Worm (Caenorhabditis elegans) whole organism, L3 larva: Measurements from ENCODE around the gene F37B4.10.

ENCODE experiments used
- R02D3.7 ChIP-seq: fragments of 150-350 bp; optimal IDR thresholded peaks from 2 replicates; lab custom pipeline; 2014; ENCODE audit warnings: missing biosample characterization, missing genetic modification characterization
- ZK546.5 ChIP-seq: sonication (generic microtip); optimal IDR thresholded peaks from 2 replicates; lab custom pipeline; 2017; ENCODE audit warnings: missing biosample characterization, missing genetic modification characterization
- aly-2 ChIP-seq: fragments of 150-350 bp; optimal IDR thresholded peaks from 2 replicates; lab custom pipeline; 2014; ENCODE audit warnings: missing biosample characterization, missing genetic modification characterization
- ama-1 ChIP-seq: fragments of 150-350 bp; optimal IDR thresholded peaks from 2 replicates; lab custom pipeline; 2018
- ceh-9 ChIP-seq: sonication (generic microtip); optimal IDR thresholded peaks from 2 replicates; lab custom pipeline; 2018; ENCODE audit warnings: missing biosample characterization, missing genetic modification characterization
- daf-12 ChIP-seq: fragments of 150-350 bp; optimal IDR thresholded peaks from 2 replicates; lab custom pipeline; 2014; ENCODE audit warnings: missing biosample characterization, missing genetic modification reagents, missing genetic modification characterization
- egl-5 ChIP-seq: fragments of 150-350 bp; optimal IDR thresholded peaks from 2 replicates; lab custom pipeline; 2017; ENCODE audit warnings: missing biosample characterization, missing genetic modification reagents, missing genetic modification characterization, inconsistent platforms
- elt-1 ChIP-seq: fragments of 150-350 bp; optimal IDR thresholded peaks from 2 replicates; lab custom pipeline; 2014; ENCODE audit warnings: missing biosample characterization, missing genetic modification characterization
- elt-2 ChIP-seq: sonication (generic microtip); optimal IDR thresholded peaks from 2 replicates; lab custom pipeline; 2016; ENCODE audit warnings: missing genetic modification reagents, mild to moderate bottlenecking, missing genetic modification characterization, missing compliant biosample characterization
- eor-1 ChIP-seq, 2 experiments: fragments of 150-350 bp; optimal IDR thresholded peaks; 2 replicates each; lab custom pipeline; 2014 to 2018; ENCODE audit warnings: missing biosample characterization in 2 of 2, missing genetic modification characterization in 2 of 2
- fkh-10 ChIP-seq: sonication (generic microtip); optimal IDR thresholded peaks from 2 replicates; lab custom pipeline; 2017; ENCODE audit warnings: missing biosample characterization, missing genetic modification reagents, missing genetic modification characterization
- fkh-2 ChIP-seq: fragments of 150-350 bp; optimal IDR thresholded peaks from 2 replicates; lab custom pipeline; 2014; ENCODE audit warnings: missing biosample characterization, missing genetic modification reagents, missing genetic modification characterization
- fos-1 ChIP-seq: fragments of 150-350 bp; optimal IDR thresholded peaks from 2 replicates; lab custom pipeline; 2014; ENCODE audit warnings: missing biosample characterization, missing genetic modification characterization
- lin-15B ChIP-seq: fragments of 150-350 bp; optimal IDR thresholded peaks from 2 replicates; lab custom pipeline; 2014; ENCODE audit warnings: missing biosample characterization, missing genetic modification characterization
- lin-39 ChIP-seq: fragments of 150-350 bp; optimal IDR thresholded peaks from 2 replicates; lab custom pipeline; 2018; ENCODE audit warnings: missing biosample characterization, missing genetic modification reagents, missing genetic modification characterization
- lsy-12 ChIP-seq: sonication (generic microtip); optimal IDR thresholded peaks from 2 replicates; lab custom pipeline; 2016; ENCODE audit warnings: mild to moderate bottlenecking, missing genetic modification characterization, missing compliant biosample characterization
- mdl-1 ChIP-seq: fragments of 150-350 bp; optimal IDR thresholded peaks from 2 replicates; lab custom pipeline; 2014; ENCODE audit warnings: missing biosample characterization, missing genetic modification characterization
- mml-1 ChIP-seq: fragments of 150-350 bp; sonication (generic microtip); optimal IDR thresholded peaks from 3 replicates; lab custom pipeline; 2014; ENCODE audit warnings: missing biosample characterization, missing genetic modification characterization
- nfya-1 ChIP-seq: sonication (generic microtip); optimal IDR thresholded peaks from 2 replicates; lab custom pipeline; 2017; ENCODE audit warnings: missing genetic modification characterization, mild to moderate bottlenecking, missing compliant biosample characterization, antibody characterized with exemption, moderate library complexity; ENCODE audit not compliant: insufficient read depth
- nhr-23 ChIP-seq: fragments of 150-350 bp; optimal IDR thresholded peaks from 2 replicates; lab custom pipeline; 2014; ENCODE audit warnings: missing biosample characterization, missing genetic modification reagents, missing genetic modification characterization
- nhr-237 ChIP-seq: fragments of 150-350 bp; optimal IDR thresholded peaks from 2 replicates; lab custom pipeline; 2014; ENCODE audit warnings: missing biosample characterization, missing genetic modification characterization
- nhr-43 ChIP-seq: sonication (generic microtip); optimal IDR thresholded peaks from 2 replicates; lab custom pipeline; 2016; ENCODE audit warnings: mild to moderate bottlenecking, missing genetic modification characterization, missing compliant biosample characterization; ENCODE audit not compliant: poor library complexity, severe bottlenecking
- nhr-67 ChIP-seq: fragments of 150-350 bp; optimal IDR thresholded peaks from 2 replicates; lab custom pipeline; 2014; ENCODE audit warnings: missing biosample characterization, missing genetic modification characterization
- nhr-76 ChIP-seq: fragments of 150-350 bp; sonication (generic microtip); optimal IDR thresholded peaks from 5 replicates; lab custom pipeline; 2014; ENCODE audit warnings: missing biosample characterization, missing genetic modification characterization
- nhr-77 ChIP-seq: fragments of 150-350 bp; optimal IDR thresholded peaks from 2 replicates; lab custom pipeline; 2014; ENCODE audit warnings: missing biosample characterization, missing genetic modification characterization
- pha-4 ChIP-seq: fragments of 150-350 bp; optimal IDR thresholded peaks from 2 replicates; lab custom pipeline; 2014; ENCODE audit warnings: missing biosample characterization, missing genetic modification reagents, missing genetic modification characterization
- pqm-1 ChIP-seq: fragments of 150-350 bp; optimal IDR thresholded peaks from 2 replicates; lab custom pipeline; 2017; ENCODE audit warnings: missing biosample characterization, missing genetic modification characterization, inconsistent platforms
- sea-2 ChIP-seq: fragments of 150-350 bp; sonication (generic microtip); optimal IDR thresholded peaks from 4 replicates; lab custom pipeline; 2014; ENCODE audit warnings: missing biosample characterization, missing genetic modification reagents, missing genetic modification characterization
- skn-1 ChIP-seq: fragments of 150-350 bp; optimal IDR thresholded peaks from 2 replicates; lab custom pipeline; 2014; ENCODE audit warnings: missing biosample characterization, missing genetic modification characterization
- snpc-4 ChIP-seq: fragments of 150-350 bp; optimal IDR thresholded peaks from 2 replicates; lab custom pipeline; 2014; ENCODE audit warnings: missing biosample characterization, missing genetic modification characterization
- unc-62 ChIP-seq: fragments of 150-350 bp; sonication (generic microtip); optimal IDR thresholded peaks from 4 replicates; lab custom pipeline; 2014; ENCODE audit warnings: missing biosample characterization, missing genetic modification reagents, missing genetic modification characterization
- zag-1 ChIP-seq: fragments of 150-350 bp; optimal IDR thresholded peaks from 2 replicates; lab custom pipeline; 2014; ENCODE audit warnings: missing biosample characterization, missing genetic modification characterization
- ztf-11 ChIP-seq: fragments of 150-350 bp; optimal IDR thresholded peaks from 2 replicates; lab custom pipeline; 2014; ENCODE audit warnings: missing biosample characterization, missing genetic modification characterization
- ztf-4 ChIP-seq: fragments of 150-350 bp; optimal IDR thresholded peaks from 2 replicates; lab custom pipeline; 2014; ENCODE audit warnings: missing biosample characterization, missing genetic modification characterization

Gene F37B4.10

DNA sequence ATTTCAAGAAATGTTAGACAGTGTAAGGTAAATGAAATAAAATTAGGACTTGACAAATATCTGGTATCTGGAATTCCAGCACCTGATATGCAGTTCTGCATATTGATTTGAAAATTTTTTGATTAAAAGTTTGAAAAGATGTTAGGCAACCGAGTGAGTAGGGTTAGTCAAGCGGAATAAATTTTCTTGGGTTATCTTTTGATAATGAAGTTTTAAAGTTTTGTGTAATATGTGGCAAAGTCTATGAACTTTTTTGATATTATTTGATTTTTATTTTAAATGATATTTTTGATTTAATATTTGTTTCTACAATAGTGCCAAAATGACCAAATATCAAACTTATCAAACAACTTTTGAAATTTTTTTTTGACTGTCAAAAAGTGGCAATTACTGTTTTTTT is 7.9 kb downstream of the F37B4.10 start, which contains the start of gene srh-241:
srh-241 (minus strand) TSS at position 101 of the 400 bp plus-strand sequence.
- TF ChIP-seq nhr-237 (no peak), lin-15B (tag; lab: Kevin White, UChicago) (no peak), lsy-12 (tag; lab: Kevin White, UChicago) (no peak), zag-1 (tag; lab: Kevin White, UChicago) (no peak), nhr-76 (tag; lab: Kevin White, UChicago) (no peak), elt-2 (tag; lab: Kevin White, UChicago) (no peak), skn-1 (no peak), fos-1 (tag; lab: Kevin White, UChicago) (no peak), fkh-2 (tag; lab: Kevin White, UChicago) (no peak), pha-4 (tag; lab: Kevin White, UChicago) (no peak), nhr-67 (no peak), sea-2 (GFP tag; lab: Kevin White, UChicago) (no peak), pqm-1 (tag; lab: Kevin White, UChicago) (no peak)
- TF ChIP-seq, all 47 proteins: peak for 0

DNA sequence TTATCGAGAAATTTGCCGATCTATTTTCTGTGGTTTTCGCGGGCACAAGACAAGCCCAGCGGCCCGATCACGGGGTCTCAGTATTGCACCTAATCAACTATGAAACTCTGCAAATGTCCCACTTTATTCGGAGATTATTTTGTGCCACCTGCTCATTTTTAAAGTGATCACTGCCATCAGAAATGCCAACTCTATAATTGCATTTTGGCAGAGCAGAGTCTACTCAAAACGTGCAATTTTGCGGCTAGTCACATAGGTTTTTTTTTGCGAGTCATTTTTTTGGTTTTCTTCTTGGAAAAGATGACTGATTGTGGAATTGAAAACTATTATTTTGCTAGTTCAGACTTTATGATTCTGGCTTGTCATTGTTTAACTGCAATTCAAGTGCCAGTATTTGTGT is 12.5 kb downstream of the F37B4.10 start, which contains the start of gene srh-240:
srh-240 (plus strand) TSS at position 301 of the 400 bp plus-strand sequence.
- TF ChIP-seq R02D3.7 (tag; lab: Kevin White, UChicago), result no peak
- no peak for TF ChIP-seq daf-12 (tag; lab: Kevin White, UChicago)
- TF ChIP-seq ZK546.5 (tag; lab: Kevin White, UChicago), result no peak
- TF ChIP-seq ama-1 (lab: Kevin White, UChicago), result no peak
- TF ChIP-seq ceh-9 (tag; lab: Kevin White, UChicago), result no peak
- TF ChIP-seq unc-62 (GFP tag; lab: Kevin White, UChicago), result no peak
- TF ChIP-seq eor-1 (tag; optimal IDR thresholded peaks at IDR 0.05; lab: Kevin White, UChicago), result no peak
- no peak for TF ChIP-seq nhr-43 (tag; lab: Kevin White, UChicago)

DNA sequence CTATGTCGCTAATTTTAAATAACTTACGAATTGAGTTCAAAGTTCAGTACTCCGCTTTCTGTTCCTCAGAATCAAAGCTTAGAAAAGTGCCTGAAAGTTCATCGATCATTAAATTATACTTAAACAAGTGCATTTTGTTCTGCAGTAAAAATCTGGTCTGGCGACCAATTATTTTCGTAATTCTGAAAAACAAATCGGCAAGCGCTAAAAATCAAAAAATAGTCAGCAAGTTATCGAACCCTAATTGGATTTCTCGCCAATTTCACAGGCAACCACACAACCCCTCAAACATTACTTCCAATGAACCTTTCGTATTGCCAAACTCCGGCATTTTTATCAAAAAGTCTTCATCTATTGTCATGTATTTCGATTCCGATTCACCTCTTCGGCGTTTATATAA is 14.4 kb downstream of the F37B4.10 start, which contains the start of gene srh-272:
srh-272 (plus strand) TSS at position 301 of the 400 bp plus-strand sequence.
- TF ChIP-seq zag-1 (tag; lab: Kevin White, UChicago) (no peak), sea-2 (GFP tag; lab: Kevin White, UChicago) (no peak), fkh-2 (tag; lab: Kevin White, UChicago) (no peak), elt-1 (tag; lab: Kevin White, UChicago) (no peak), nhr-77 (tag; lab: Kevin White, UChicago) (no peak), nhr-23 (tag; lab: Kevin White, UChicago) (no peak), fkh-10 (GFP tag; lab: Kevin White, UChicago) (no peak), aly-2 (tag; lab: Kevin White, UChicago) (no peak), nhr-67 (no peak), pqm-1 (tag; lab: Kevin White, UChicago) (no peak), snpc-4 (tag; lab: Kevin White, UChicago) (no peak), egl-5 (tag; lab: Kevin White, UChicago) (no peak), mdl-1 (tag; lab: Kevin White, UChicago) (no peak), nfya-1 (tag; lab: Kevin White, UChicago) (no peak), nhr-237 (no peak), unc-62 (GFP tag; lab: Kevin White, UChicago) (no peak), mml-1 (tag; lab: Kevin White, UChicago) (no peak), R02D3.7 (tag; lab: Kevin White, UChicago) (no peak)
- TF ChIP-seq, all 47 proteins: peak for 0

DNA sequence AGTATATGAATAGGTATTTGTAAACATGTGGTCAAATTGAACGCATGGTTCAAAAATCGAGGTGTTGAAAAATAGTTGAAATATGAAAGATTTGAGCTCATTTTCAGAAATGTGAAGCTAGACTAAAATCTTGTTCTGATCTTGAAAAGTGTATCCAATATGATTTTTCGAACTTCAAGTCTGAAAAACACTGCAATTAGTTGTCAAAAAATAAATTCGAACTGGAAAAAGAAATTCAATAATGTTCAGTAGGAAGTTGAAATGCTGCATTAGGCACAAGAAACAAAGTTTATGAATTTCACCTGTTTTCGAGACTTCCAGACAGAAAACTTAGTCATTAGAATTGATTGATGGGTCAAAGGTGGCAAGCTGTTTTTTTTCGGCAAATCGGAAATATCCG is 15.9 kb downstream of the F37B4.10 start, which contains the start of gene srh-270:
srh-270 (minus strand) TSS at position 101 of the 400 bp plus-strand sequence.
- no peak for TF ChIP-seq mdl-1 (tag; lab: Kevin White, UChicago)
- no peak for TF ChIP-seq ztf-4 (tag; lab: Kevin White, UChicago)
- TF ChIP-seq nhr-76 (tag; lab: Kevin White, UChicago), result no peak
- no peak for TF ChIP-seq ceh-9 (tag; lab: Kevin White, UChicago)
- no peak for TF ChIP-seq lin-39 (tag; lab: Kevin White, UChicago)
- TF ChIP-seq unc-62 (GFP tag; lab: Kevin White, UChicago), result no peak
- TF ChIP-seq ama-1 (lab: Kevin White, UChicago), result no peak
- TF ChIP-seq eor-1 (tag; optimal IDR thresholded peaks at IDR 0.05; lab: Kevin White, UChicago), result no peak
- TF ChIP-seq ztf-11 (tag; lab: Kevin White, UChicago), result no peak
- TF ChIP-seq elt-1 (tag; lab: Kevin White, UChicago), result no peak
- TF ChIP-seq lin-15B (tag; lab: Kevin White, UChicago), result no peak
- no peak for TF ChIP-seq fos-1 (tag; lab: Kevin White, UChicago)
